Worm (Caenorhabditis elegans) whole organism, L4 larva: Measurements from ENCODE around the gene spcs-2.
A peak's percentile ranks its signal among the peaks of the same experiment; 100 is the strongest.

Source experiments
- D1046.2 ChIP-seq: fragments of 200-800 bp; sonication (Bioruptor generic); IDR thresholded peaks from 2 replicates; pipeline ENCODE4 v1.3.6; 2022; ENCODE audit warnings: missing genetic modification characterization, missing compliant biosample characterization
- F37D6.2 ChIP-seq: sonication (generic microtip); optimal IDR thresholded peaks from 2 replicates; lab custom pipeline; 2016; ENCODE audit warnings: mild to moderate bottlenecking, missing genetic modification characterization, missing compliant biosample characterization
- F49E8.2 ChIP-seq: sonication (generic microtip); optimal IDR thresholded peaks from 2 replicates; lab custom pipeline; 2016; ENCODE audit warnings: missing compliant biosample characterization, mild to moderate bottlenecking, missing genetic modification characterization, borderline replicate concordance
- T26A8.4 ChIP-seq: fragments of 200-800 bp; sonication (Bioruptor generic); IDR thresholded peaks from 2 replicates; pipeline ENCODE4 v1.3.6; 2022; ENCODE audit warnings: missing genetic modification characterization, missing compliant biosample characterization
- Y48G9A.11 ChIP-seq: fragments of 200-800 bp; sonication (Bioruptor generic); IDR thresholded peaks from 2 replicates; pipeline ENCODE4 v1.3.6; 2022; ENCODE audit warnings: missing genetic modification reagents, missing genetic modification characterization, missing compliant biosample characterization
- Y5F2A.4 ChIP-seq: fragments of 200-800 bp; sonication (Bioruptor generic); optimal IDR thresholded peaks from 2 replicates; lab custom pipeline; 2018; ENCODE audit warnings: mild to moderate bottlenecking, missing genetic modification characterization, missing compliant biosample characterization
- aha-1 ChIP-seq: fragments of 150-350 bp; peaks from one replicate; lab custom pipeline; 2014; ENCODE audit warnings: missing biosample characterization, missing genetic modification characterization
- attf-4 ChIP-seq: sonication (generic microtip); optimal IDR thresholded peaks from 3 replicates; lab custom pipeline; 2017; ENCODE audit warnings: missing biosample characterization, missing genetic modification characterization
- ceh-28 ChIP-seq: fragments of 150-350 bp; optimal IDR thresholded peaks from 2 replicates; lab custom pipeline; 2014; ENCODE audit warnings: missing biosample characterization, missing genetic modification reagents, missing genetic modification characterization
- ceh-32 ChIP-seq: sonication (generic microtip); optimal IDR thresholded peaks from 2 replicates; lab custom pipeline; 2016; ENCODE audit warnings: mild to moderate bottlenecking, missing genetic modification characterization, missing compliant biosample characterization; ENCODE audit not compliant: poor library complexity
- ceh-82 ChIP-seq: sonication (generic microtip); optimal IDR thresholded peaks from 2 replicates; lab custom pipeline; 2017; ENCODE audit warnings: missing biosample characterization, missing genetic modification characterization
- ces-1 ChIP-seq: fragments of 150-350 bp; sonication (generic microtip); optimal IDR thresholded peaks from 4 replicates; lab custom pipeline; 2014; ENCODE audit warnings: missing biosample characterization, missing genetic modification reagents, missing genetic modification characterization
- ctbp-1 ChIP-seq: fragments of 200-800 bp; sonication (Bioruptor generic); IDR thresholded peaks from 2 replicates; pipeline ENCODE4 v1.3.6; 2022; ENCODE audit warnings: missing genetic modification reagents, missing genetic modification characterization, missing compliant biosample characterization
- daf-8 ChIP-seq: fragments of 200-800 bp; sonication (Bioruptor generic); IDR thresholded peaks from 2 replicates; pipeline ENCODE4 v1.3.6; 2022; ENCODE audit warnings: missing genetic modification characterization, missing compliant biosample characterization
- dmd-6 ChIP-seq: fragments of 200-800 bp; sonication (Bioruptor generic); IDR thresholded peaks from 2 replicates; pipeline ENCODE4 v1.3.6; 2022; ENCODE audit warnings: missing genetic modification reagents, missing genetic modification characterization, missing compliant biosample characterization
- dmd-8 ChIP-seq: fragments of 200-800 bp; sonication (Bioruptor generic); IDR thresholded peaks from 2 replicates; pipeline ENCODE4 v1.3.6; 2022; ENCODE audit warnings: missing genetic modification characterization, missing compliant biosample characterization
- dmd-9 ChIP-seq: fragments of 200-800 bp; sonication (Bioruptor generic); IDR thresholded peaks from 2 replicates; pipeline ENCODE4 v1.3.6; 2022; ENCODE audit warnings: missing genetic modification reagents, missing genetic modification characterization, missing compliant biosample characterization
- dve-1 ChIP-seq: sonication (generic microtip); optimal IDR thresholded peaks from 2 replicates; lab custom pipeline; 2017; ENCODE audit warnings: antibody characterized with exemption, mild to moderate bottlenecking, missing genetic modification characterization, missing compliant biosample characterization; ENCODE audit not compliant: insufficient read depth
- fkh-10 ChIP-seq: fragments of 150-350 bp; optimal IDR thresholded peaks from 2 replicates; lab custom pipeline; 2014; ENCODE audit warnings: missing biosample characterization, missing genetic modification reagents, missing genetic modification characterization
- gei-8 ChIP-seq: fragments of 200-800 bp; sonication (Bioruptor generic); optimal IDR thresholded peaks from 2 replicates; lab custom pipeline; 2018; ENCODE audit warnings: mild to moderate bottlenecking, missing genetic modification characterization, missing compliant biosample characterization
- hif-1 ChIP-seq, 2 experiments: sonication (generic microtip); optimal IDR thresholded peaks; 2 replicates each; lab custom pipeline; 2016 to 2017; ENCODE audit warnings: missing compliant biosample characterization in 2 of 2, missing genetic modification characterization in 2 of 2, missing genetic modification reagents in 2 of 2, missing genotype in 2 of 2, mild to moderate bottlenecking in 1 of 2
- hlh-11 ChIP-seq: fragments of 200-800 bp; sonication (Bioruptor generic); optimal IDR thresholded peaks from 2 replicates; lab custom pipeline; 2018; ENCODE audit warnings: mild to moderate bottlenecking, missing genetic modification characterization, missing compliant biosample characterization
- hmg-1.1 ChIP-seq: fragments of 200-800 bp; sonication (Bioruptor generic); IDR thresholded peaks from 2 replicates; pipeline ENCODE4 v1.3.6; 2022; ENCODE audit warnings: missing genetic modification reagents, missing genetic modification characterization, missing compliant biosample characterization
- jun-1 ChIP-seq: fragments of 150-350 bp; optimal IDR thresholded peaks from 2 replicates; lab custom pipeline; 2014; ENCODE audit warnings: missing biosample characterization, missing genetic modification reagents, missing genetic modification characterization
- lin-13 ChIP-seq: fragments of 150-350 bp; optimal IDR thresholded peaks from 2 replicates; lab custom pipeline; 2014; ENCODE audit warnings: missing biosample characterization, missing genetic modification reagents, missing genetic modification characterization
- lin-15B ChIP-seq: fragments of 150-350 bp; sonication (generic microtip); optimal IDR thresholded peaks from 3 replicates; lab custom pipeline; 2014; ENCODE audit warnings: missing biosample characterization, missing genetic modification characterization
- lir-3 ChIP-seq: sonication (generic microtip); optimal IDR thresholded peaks from 2 replicates; lab custom pipeline; 2016; ENCODE audit warnings: mild to moderate bottlenecking, missing genetic modification characterization, missing compliant biosample characterization
- madf-9 ChIP-seq: fragments of 200-800 bp; sonication (Bioruptor generic); conservative IDR thresholded peaks from 2 replicates; pipeline ENCODE4 v1.3.6; 2022; ENCODE audit warnings: missing genetic modification reagents, missing genetic modification characterization, missing compliant biosample characterization
- mdl-1 ChIP-seq, 2 experiments: fragments of 150-350 bp in 1 of 2; sonication (generic microtip) in 1 of 2; optimal IDR thresholded peaks; 2 replicates each; lab custom pipeline; 2014 to 2017; ENCODE audit warnings: missing biosample characterization in 2 of 2, missing genetic modification characterization in 2 of 2
- mdt-29 ChIP-seq: fragments of 200-800 bp; sonication (Bioruptor generic); IDR thresholded peaks from 2 replicates; pipeline ENCODE4 v1.3.6; 2022; ENCODE audit warnings: missing genetic modification reagents, missing genetic modification characterization, missing compliant biosample characterization
- mep-1 ChIP-seq: fragments of 150-350 bp; sonication (generic microtip); optimal IDR thresholded peaks from 3 replicates; lab custom pipeline; 2014; ENCODE audit warnings: missing biosample characterization, missing genetic modification characterization
- mxl-3 ChIP-seq: fragments of 200-800 bp; sonication (Bioruptor generic); optimal IDR thresholded peaks from 2 replicates; lab custom pipeline; 2018; ENCODE audit warnings: mild to moderate bottlenecking, missing genetic modification characterization, missing compliant biosample characterization
- nhr-237 ChIP-seq: sonication (generic microtip); optimal IDR thresholded peaks from 2 replicates; lab custom pipeline; 2017; ENCODE audit warnings: missing biosample characterization, missing genetic modification characterization
- nhr-25 ChIP-seq: sonication (generic microtip); optimal IDR thresholded peaks from 2 replicates; lab custom pipeline; 2017; ENCODE audit warnings: missing genetic modification characterization, mild to moderate bottlenecking, missing compliant biosample characterization, antibody characterized with exemption, moderate library complexity, borderline replicate concordance; ENCODE audit not compliant: insufficient read depth
- nhr-41 ChIP-seq: fragments of 200-800 bp; sonication (Bioruptor generic); IDR thresholded peaks from 2 replicates; pipeline ENCODE4 v1.3.6; 2022; ENCODE audit warnings: missing genetic modification reagents, missing genetic modification characterization, missing compliant biosample characterization
- nhr-76 ChIP-seq: fragments of 150-350 bp; optimal IDR thresholded peaks from 2 replicates; lab custom pipeline; 2014; ENCODE audit warnings: missing biosample characterization, missing genetic modification characterization
- php-3 ChIP-seq: fragments of 200-800 bp; sonication (Bioruptor generic); IDR thresholded peaks from 2 replicates; pipeline ENCODE4 v1.3.6; 2022; ENCODE audit warnings: missing genetic modification reagents, missing genetic modification characterization, missing compliant biosample characterization
- pqm-1 ChIP-seq: sonication (generic microtip); optimal IDR thresholded peaks from 2 replicates; lab custom pipeline; 2017; ENCODE audit warnings: missing biosample characterization, missing genetic modification characterization
- rbr-2 ChIP-seq: sonication (generic microtip); optimal IDR thresholded peaks from 2 replicates; lab custom pipeline; 2016; ENCODE audit warnings: missing genotype, missing genetic modification characterization, missing compliant biosample characterization
- skn-1 ChIP-seq: fragments of 150-350 bp; optimal IDR thresholded peaks from 2 replicates; lab custom pipeline; 2014; ENCODE audit warnings: missing biosample characterization, missing genetic modification characterization
- spr-1 ChIP-seq: sonication (generic microtip); optimal IDR thresholded peaks from 2 replicates; lab custom pipeline; 2016; ENCODE audit warnings: mild to moderate bottlenecking, missing genetic modification characterization, missing compliant biosample characterization
- tag-97 ChIP-seq: fragments of 200-800 bp; sonication (Bioruptor generic); IDR thresholded peaks from 2 replicates; pipeline ENCODE4 v1.3.6; 2022; ENCODE audit warnings: missing genetic modification characterization, missing compliant biosample characterization
- tra-1 ChIP-seq: fragments of 200-800 bp; sonication (Bioruptor generic); IDR thresholded peaks from 2 replicates; pipeline ENCODE4 v1.3.6; 2022; ENCODE audit warnings: missing genetic modification reagents, missing genetic modification characterization, missing compliant biosample characterization
- unc-130 ChIP-seq: sonication (generic microtip); optimal IDR thresholded peaks from 2 replicates; lab custom pipeline; 2016; ENCODE audit warnings: missing genetic modification reagents, missing genetic modification characterization, missing compliant biosample characterization
- unc-39 ChIP-seq: sonication (generic microtip); optimal IDR thresholded peaks from 2 replicates; lab custom pipeline; 2017; ENCODE audit warnings: missing biosample characterization, missing genetic modification characterization
- zag-1 ChIP-seq: fragments of 150-350 bp; optimal IDR thresholded peaks from 2 replicates; lab custom pipeline; 2014; ENCODE audit warnings: missing biosample characterization, missing genetic modification characterization
- zfp-2 ChIP-seq: sonication (generic microtip); optimal IDR thresholded peaks from 2 replicates; lab custom pipeline; 2016; ENCODE audit warnings: mild to moderate bottlenecking, missing genetic modification characterization, missing compliant biosample characterization
- zip-11 ChIP-seq: fragments of 200-800 bp; sonication (Bioruptor generic); IDR thresholded peaks from 2 replicates; pipeline ENCODE4 v1.3.6; 2022; ENCODE audit warnings: missing genetic modification characterization, missing compliant biosample characterization
- zip-2 ChIP-seq: fragments of 150-350 bp; optimal IDR thresholded peaks from 2 replicates; lab custom pipeline; 2014; ENCODE audit warnings: missing biosample characterization, missing genetic modification characterization
- ztf-11 ChIP-seq: fragments of 150-350 bp; optimal IDR thresholded peaks from 2 replicates; lab custom pipeline; 2014; ENCODE audit warnings: missing biosample characterization, missing genetic modification characterization
- ztf-7 ChIP-seq: fragments of 150-350 bp; optimal IDR thresholded peaks from 2 replicates; lab custom pipeline; 2014; ENCODE audit warnings: missing biosample characterization, missing genetic modification characterization

Gene spcs-2

DNA sequence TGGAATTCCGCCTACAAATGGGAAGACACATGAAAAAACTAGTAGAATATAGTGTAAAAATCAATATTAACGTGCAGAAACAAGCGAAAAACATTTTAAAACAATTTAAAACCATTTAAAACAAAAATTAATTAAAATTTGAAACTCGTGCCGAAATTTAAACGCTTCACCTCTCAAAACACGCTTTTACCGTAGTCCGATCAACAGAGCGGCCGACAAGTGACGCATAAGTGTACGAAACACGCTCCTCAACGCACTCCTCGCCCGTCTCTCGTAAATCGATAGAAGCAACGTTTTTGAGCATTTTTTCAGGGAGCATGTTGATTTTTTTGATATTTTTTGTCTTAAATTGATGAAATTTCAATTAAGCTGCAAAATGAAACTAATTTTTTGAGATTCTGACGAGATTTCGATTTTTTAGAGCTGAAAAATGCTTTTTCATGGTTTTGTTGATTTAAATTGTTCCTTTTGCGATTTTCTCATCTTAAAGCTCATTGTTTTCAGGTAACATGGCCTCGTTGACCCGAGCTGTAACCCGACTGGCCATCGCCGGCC, 30.2 kb downstream of the spcs-2 start, which contains the start of gene cox-5A (continued):
- TF ChIP-seq ceh-82, result no peak
- peak; percentile 81 for TF ChIP-seq nhr-76 (tag; lab: Kevin White, UChicago)
- peak; percentile 96 for TF ChIP-seq mdt-29 (GFP tag; lab: Robert Waterston, UW)
- TF ChIP-seq pqm-1 (tag; lab: Kevin White, UChicago), result peak; percentile 50
- peak; percentile 89 for TF ChIP-seq lin-15B (tag; lab: Kevin White, UChicago)
- TF ChIP-seq Y5F2A.4 (GFP tag; lab: Kevin White, UChicago), result peak; percentile 92
- TF ChIP-seq lir-3 (tag; lab: Kevin White, UChicago), result peak; percentile 78
- TF ChIP-seq ceh-28 (tag; lab: Kevin White, UChicago), result peak; percentile 95
- TF ChIP-seq ztf-11 (tag; lab: Kevin White, UChicago), result no peak
- peak; percentile 90 for TF ChIP-seq Y48G9A.11 (GFP tag; lab: Robert Waterston, UW)
- TF ChIP-seq php-3, result peak; percentile 93
- TF ChIP-seq zfp-2 (tag; lab: Kevin White, UChicago), result peak; percentile 90
- TF ChIP-seq mdl-1 (tag; optimal IDR thresholded peaks at IDR 0.05; lab: Kevin White, UChicago), result peak; percentile 47 to 91
- TF ChIP-seq tag-97 (GFP tag; lab: Robert Waterston, UW), result 0 out of 2 replicates have a peak, but pooled peaks have one; percentile 59
- peak; percentile 91 for TF ChIP-seq nhr-41 (GFP tag; lab: Robert Waterston, UW)
- TF ChIP-seq dmd-6 (GFP tag; lab: Robert Waterston, UW), result peak; percentile 99
- TF ChIP-seq nhr-25, result peak; percentile 96
- TF ChIP-seq ztf-7 (tag; lab: Kevin White, UChicago), result peak; percentile 95
- TF ChIP-seq D1046.2, result peak; percentile 92
- TF ChIP-seq ctbp-1 (GFP tag; lab: Robert Waterston, UW), result peak; percentile 98
- TF ChIP-seq zag-1 (tag; lab: Kevin White, UChicago), result peak; percentile 80
- TF ChIP-seq attf-4 (tag; lab: Kevin White, UChicago), result peak; percentile 54
- TF ChIP-seq dve-1, result peak; percentile 100
- TF ChIP-seq daf-8 (GFP tag; lab: Robert Waterston, UW), result no peak
- peak; percentile 99 for TF ChIP-seq dmd-9 (GFP tag; lab: Robert Waterston, UW)
- TF ChIP-seq tra-1 (GFP tag; lab: Robert Waterston, UW), result peak; percentile 96
- peak; percentile 90 for TF ChIP-seq mxl-3 (GFP tag; lab: Kevin White, UChicago)
- TF ChIP-seq hmg-1.1 (GFP tag; lab: Robert Waterston, UW), result peak; percentile 100
- TF ChIP-seq F49E8.2 (tag; lab: Kevin White, UChicago), result peak; percentile 92
- TF ChIP-seq nhr-237 (tag; lab: Kevin White, UChicago), result peak; percentile 66
- peak; percentile 95 for TF ChIP-seq unc-130
- TF ChIP-seq spr-1 (tag; lab: Kevin White, UChicago), result peak; percentile 97
- TF ChIP-seq hif-1 (tag; optimal IDR thresholded peaks at IDR 0.05; lab: Kevin White, UChicago), result peak; percentile 85 to 96
- TF ChIP-seq F37D6.2 (tag; lab: Kevin White, UChicago), result peak; percentile 97
- peak; percentile 99 for TF ChIP-seq mep-1
- TF ChIP-seq ceh-32, result peak; percentile 85
- TF ChIP-seq madf-9 (GFP tag; lab: Robert Waterston, UW), result peak; percentile 98
- peak; percentile 88 for TF ChIP-seq skn-1
- no peak for TF ChIP-seq dmd-8 (GFP tag; lab: Robert Waterston, UW)
- TF ChIP-seq aha-1 (tag; lab: Kevin White, UChicago), result peak; percentile 100
- TF ChIP-seq rbr-2 (tag; lab: Kevin White, UChicago), result peak; percentile 99
- TF ChIP-seq gei-8 (GFP tag; lab: Kevin White, UChicago), result peak; percentile 68
- TF ChIP-seq zip-2 (tag; lab: Kevin White, UChicago), result peak; percentile 92
- peak; percentile 99 for TF ChIP-seq hlh-11 (tag; lab: Kevin White, UChicago)
- peak; percentile 99 for TF ChIP-seq fkh-10 (GFP tag; lab: Kevin White, UChicago)
- peak; percentile 99 for TF ChIP-seq lin-13 (GFP tag; lab: Kevin White, UChicago)
- no peak for TF ChIP-seq zip-11 (GFP tag; lab: Robert Waterston, UW)
- TF ChIP-seq unc-39 (tag; lab: Kevin White, UChicago), result no peak
- TF ChIP-seq T26A8.4 (GFP tag; lab: Robert Waterston, UW), result peak; percentile 99
- TF ChIP-seq ces-1 (GFP tag; lab: Kevin White, UChicago), result peak; percentile 89
- peak; percentile 97 for TF ChIP-seq jun-1 (tag; lab: Kevin White, UChicago)
